Worm (Caenorhabditis elegans) whole organism, L2 larva: ENCODE data around the gene C13G3.1.
A peak's percentile ranks its signal among the peaks of the same experiment; 100 is the strongest.

ENCODE experiments used
- C34F6.9 ChIP-seq: fragments of 150-350 bp; optimal IDR thresholded peaks from 2 replicates; lab custom pipeline; 2014; ENCODE audit warnings: missing biosample characterization, missing genetic modification characterization
- F13H6.1 ChIP-seq: sonication (generic microtip); optimal IDR thresholded peaks from 2 replicates; lab custom pipeline; 2016; ENCODE audit warnings: missing genetic modification characterization, missing compliant biosample characterization
- R02D3.7 ChIP-seq: fragments of 150-350 bp; optimal IDR thresholded peaks from 2 replicates; lab custom pipeline; 2014; ENCODE audit warnings: missing biosample characterization, missing genetic modification characterization
- ZK546.5 ChIP-seq: sonication (generic microtip); optimal IDR thresholded peaks from 2 replicates; lab custom pipeline; 2017; ENCODE audit warnings: missing biosample characterization, missing genetic modification characterization
- ama-1 ChIP-seq: fragments of 150-350 bp; optimal IDR thresholded peaks from 2 replicates; lab custom pipeline; 2018; ENCODE audit warnings: inconsistent platforms
- blmp-1 ChIP-seq: sonication (generic microtip); optimal IDR thresholded peaks from 2 replicates; lab custom pipeline; 2017; ENCODE audit warnings: missing genetic modification characterization, mild to moderate bottlenecking, missing compliant biosample characterization, antibody characterized with exemption, moderate library complexity; ENCODE audit not compliant: insufficient read depth
- ceh-82 ChIP-seq: fragments of 150-350 bp; optimal IDR thresholded peaks from 2 replicates; lab custom pipeline; 2014; ENCODE audit warnings: missing biosample characterization, missing genetic modification characterization
- crh-2 ChIP-seq: sonication (generic microtip); optimal IDR thresholded peaks from 2 replicates; lab custom pipeline; 2017; ENCODE audit warnings: missing biosample characterization, missing genetic modification characterization
- dmd-4 ChIP-seq: sonication (generic microtip); optimal IDR thresholded peaks from 2 replicates; lab custom pipeline; 2017; ENCODE audit warnings: missing biosample characterization, missing genetic modification characterization
- egl-27 ChIP-seq: sonication (generic microtip); optimal IDR thresholded peaks from 3 replicates; lab custom pipeline; 2017; ENCODE audit warnings: missing biosample characterization, missing genetic modification reagents, missing genetic modification characterization
- fos-1 ChIP-seq: fragments of 150-350 bp; optimal IDR thresholded peaks from 2 replicates; lab custom pipeline; 2014; ENCODE audit warnings: missing biosample characterization, missing genetic modification characterization
- gmeb-1 ChIP-seq: fragments of 150-350 bp; optimal IDR thresholded peaks from 2 replicates; lab custom pipeline; 2014; ENCODE audit warnings: missing biosample characterization, missing genetic modification characterization
- lin-13 ChIP-seq: fragments of 150-350 bp; optimal IDR thresholded peaks from 2 replicates; lab custom pipeline; 2014; ENCODE audit warnings: missing biosample characterization, missing genetic modification reagents, missing genetic modification characterization
- lin-39 ChIP-seq: fragments of 150-350 bp; optimal IDR thresholded peaks from 2 replicates; lab custom pipeline; 2014; ENCODE audit warnings: missing biosample characterization, missing genetic modification reagents, missing genetic modification characterization
- mab-5 ChIP-seq: fragments of 150-350 bp; optimal IDR thresholded peaks from 2 replicates; lab custom pipeline; 2014; ENCODE audit warnings: missing biosample characterization, missing genetic modification characterization
- mbf-1 ChIP-seq: sonication (generic microtip); optimal IDR thresholded peaks from 2 replicates; lab custom pipeline; 2017; ENCODE audit warnings: missing biosample characterization, missing genetic modification characterization
- mdl-1 ChIP-seq, 2 experiments: fragments of 150-350 bp in 1 of 2; sonication (generic microtip) in 1 of 2; optimal IDR thresholded peaks; 2 replicates each; lab custom pipeline; 2017; ENCODE audit warnings: missing biosample characterization in 2 of 2, missing genetic modification characterization in 2 of 2
- nhr-12 ChIP-seq: fragments of 150-350 bp; optimal IDR thresholded peaks from 2 replicates; lab custom pipeline; 2014; ENCODE audit warnings: missing biosample characterization, missing genetic modification characterization
- nhr-129 ChIP-seq: fragments of 150-350 bp; optimal IDR thresholded peaks from 2 replicates; lab custom pipeline; 2014; ENCODE audit warnings: missing biosample characterization, missing genetic modification characterization
- nhr-237 ChIP-seq: fragments of 150-350 bp; optimal IDR thresholded peaks from 2 replicates; lab custom pipeline; 2014; ENCODE audit warnings: missing biosample characterization, missing genetic modification characterization
- nhr-25 ChIP-seq: fragments of 150-350 bp; sonication (generic microtip); optimal IDR thresholded peaks from 3 replicates; lab custom pipeline; 2014; ENCODE audit warnings: missing biosample characterization, missing genetic modification characterization
- nhr-6 ChIP-seq: fragments of 150-350 bp; optimal IDR thresholded peaks from 2 replicates; lab custom pipeline; 2014; ENCODE audit warnings: missing biosample characterization, missing genetic modification characterization
- nhr-77 ChIP-seq: fragments of 150-350 bp; optimal IDR thresholded peaks from 2 replicates; lab custom pipeline; 2014; ENCODE audit warnings: missing biosample characterization, missing genetic modification characterization
- peb-1 ChIP-seq: fragments of 150-350 bp; optimal IDR thresholded peaks from 2 replicates; lab custom pipeline; 2014; ENCODE audit warnings: missing biosample characterization, missing genetic modification characterization
- sem-4 ChIP-seq: fragments of 150-350 bp; optimal IDR thresholded peaks from 2 replicates; lab custom pipeline; 2014; ENCODE audit warnings: missing biosample characterization, missing genetic modification reagents, missing genetic modification characterization
- skn-1 ChIP-seq: sonication (generic microtip); optimal IDR thresholded peaks from 2 replicates; lab custom pipeline; 2017; ENCODE audit warnings: missing biosample characterization, missing genetic modification characterization
- sma-9 ChIP-seq, 2 experiments: fragments of 150-350 bp in 1 of 2; sonication (generic microtip) in 1 of 2; optimal IDR thresholded peaks; 2 replicates each; lab custom pipeline; 2014 to 2016; ENCODE audit warnings: missing genetic modification characterization in 2 of 2, mild to moderate bottlenecking in 1 of 2, missing biosample characterization in 1 of 2, missing compliant biosample characterization in 1 of 2, missing genetic modification reagents in 1 of 2, moderate library complexity in 1 of 2
- unc-39 ChIP-seq: fragments of 150-350 bp; optimal IDR thresholded peaks from 2 replicates; lab custom pipeline; 2014; ENCODE audit warnings: missing biosample characterization, missing genetic modification characterization
- unc-55 ChIP-seq: fragments of 150-350 bp; sonication (generic microtip); optimal IDR thresholded peaks from 3 replicates; lab custom pipeline; 2014; ENCODE audit warnings: missing biosample characterization, missing genetic modification reagents, missing genetic modification characterization
- ztf-11 ChIP-seq: sonication (generic microtip); optimal IDR thresholded peaks from 2 replicates; lab custom pipeline; 2017; ENCODE audit warnings: missing biosample characterization, missing genetic modification characterization
- ztf-4 ChIP-seq: fragments of 150-350 bp; optimal IDR thresholded peaks from 2 replicates; lab custom pipeline; 2014; ENCODE audit warnings: missing biosample characterization, missing genetic modification characterization

C13G3.1 gene

ce11 chrV:11012419-11012818 lies at the start of gene C13G3.1:
C13G3.1 (minus strand) TSS chrV:11012465.
- no peak for TF ChIP-seq peb-1
- no peak for TF ChIP-seq lin-39 (tag; lab: Kevin White, UChicago)
- no peak for TF ChIP-seq C34F6.9
- TF ChIP-seq unc-39 = no peak
- no peak for TF ChIP-seq R02D3.7 (tag; lab: Kevin White, UChicago)
- TF ChIP-seq skn-1 (tag; lab: Kevin White, UChicago) = no peak
- TF ChIP-seq fos-1 (tag; lab: Kevin White, UChicago) = no peak
- no peak for TF ChIP-seq gmeb-1 (tag; lab: Kevin White, UChicago)
- no peak for TF ChIP-seq ceh-82
- no peak for TF ChIP-seq nhr-12
- TF ChIP-seq sma-9 (GFP tag; optimal IDR thresholded peaks at IDR 0.05; lab: Kevin White, UChicago) = no peak
- no peak for TF ChIP-seq sma-9 (tag; optimal IDR thresholded peaks at IDR 0.05; lab: Kevin White, UChicago)
- TF ChIP-seq sem-4 = no peak
- TF ChIP-seq nhr-77 (tag; lab: Kevin White, UChicago) = no peak
- no peak for TF ChIP-seq mbf-1 (tag; lab: Kevin White, UChicago)
- TF ChIP-seq crh-2 (tag; lab: Kevin White, UChicago) = no peak
- TF ChIP-seq mdl-1 (tag; optimal IDR thresholded peaks at IDR 0.05; lab: Kevin White, UChicago) = no peak
- no peak for TF ChIP-seq ZK546.5 (tag; lab: Kevin White, UChicago)
- TF ChIP-seq ztf-4 (tag; lab: Kevin White, UChicago) = no peak
- no peak for TF ChIP-seq ama-1 (lab: Kevin White, UChicago)

- TF ChIP-seq nhr-129 (tag; lab: Kevin White, UChicago) = peak; percentile 6
- TF ChIP-seq ceh-82 = no peak
- TF ChIP-seq blmp-1 = no peak
- no peak for TF ChIP-seq nhr-6 (tag; lab: Kevin White, UChicago)
- no peak for TF ChIP-seq mbf-1 (tag; lab: Kevin White, UChicago)
- no peak for TF ChIP-seq unc-55 (GFP tag; lab: Kevin White, UChicago)
- TF ChIP-seq nhr-25 (tag; lab: Kevin White, UChicago) = peak; percentile 23
- TF ChIP-seq, all 48 proteins: peak for 2
These were observed 49.6 kb upstream of the C13G3.1 start for ce11 chrV:11061887-11062286.

ce11 chrV:11060239-11060984 lies 48.1 kb upstream of the C13G3.1 start, which contains the start of gene T04C12.11:
T04C12.11 (minus strand) TSS chrV:11060289.
- TF ChIP-seq blmp-1 (peak; percentile 95), ztf-11 (tag; lab: Kevin White, UChicago) (no peak), fos-1 (tag; lab: Kevin White, UChicago) (peak; percentile 12), nhr-237 (tag; lab: Kevin White, UChicago) (no peak), nhr-25 (tag; lab: Kevin White, UChicago) (peak; percentile 64), nhr-6 (tag; lab: Kevin White, UChicago) (peak; percentile 13), crh-2 (tag; lab: Kevin White, UChicago) (peak; percentile 69), nhr-129 (tag; lab: Kevin White, UChicago) (peak; percentile 58)
- TF ChIP-seq, all 48 proteins: peak for 6

- TF ChIP-seq skn-1 (tag; lab: Kevin White, UChicago) (no peak), R02D3.7 (tag; lab: Kevin White, UChicago) (no peak), nhr-12 (no peak), ama-1 (lab: Kevin White, UChicago) (peak; percentile 56), ceh-82 (no peak), lin-13 (GFP tag; lab: Kevin White, UChicago) (no peak), sma-9 (GFP tag; optimal IDR thresholded peaks at IDR 0.05; lab: Kevin White, UChicago) (peak; percentile 9), sma-9 (tag; optimal IDR thresholded peaks at IDR 0.05; lab: Kevin White, UChicago) (no peak), ZK546.5 (tag; lab: Kevin White, UChicago) (no peak), ztf-11 (tag; lab: Kevin White, UChicago) (no peak), nhr-25 (tag; lab: Kevin White, UChicago) (peak; percentile 29), egl-27 (tag; lab: Kevin White, UChicago) (no peak)
These were observed 46.9 kb upstream of the C13G3.1 start, which contains the start of gene T04C12.1 for ce11 chrV:11059180-11059579. T04C12.1 (minus strand) TSS chrV:11059269.

- no peak for TF ChIP-seq crh-2 (tag; lab: Kevin White, UChicago)
- TF ChIP-seq F13H6.1 = no peak
- TF ChIP-seq peb-1 = no peak
- TF ChIP-seq mab-5 (tag; lab: Kevin White, UChicago) = no peak
- TF ChIP-seq dmd-4 (tag; lab: Kevin White, UChicago) = no peak
- TF ChIP-seq sem-4 = no peak
These were observed 44.8 kb upstream of the C13G3.1 start, which contains the start of gene srh-75 for ce11 chrV:11057043-11057442. srh-75 (minus strand) TSS chrV:11057143.
